Worm (Caenorhabditis elegans): ENCODE data around the gene C03H5.5.
A peak's percentile ranks its signal among the peaks of the same experiment; 100 is the strongest.

- no peak for TF ChIP-seq F37B4.10 (GFP tag; IDR thresholded peaks at IDR 0.05)
- no peak for TF ChIP-seq T26A5.8 (tag; optimal IDR thresholded peaks at IDR 0.05)
- TF ChIP-seq gei-17 (GFP tag; optimal IDR thresholded peaks at IDR 0.05): peak; percentile 67
- peak; percentile 87 for TF ChIP-seq pha-4 (tag; optimal IDR thresholded peaks at IDR 0.05)
- no peak for TF ChIP-seq hrde-1 (tag; optimal IDR thresholded peaks at IDR 0.05; ENCODE audit: borderline replicate concordance)
- TF ChIP-seq fkh-3 (tag; optimal IDR thresholded peaks at IDR 0.05): no peak
These were observed 25.7 kb upstream of the C03H5.5 start, which contains the start of the genes dnsn-1 and C24H12.4 for ce11 chrII:410832-411231.

Measured in whole organism, young adult.